Fruit fly (Drosophila melanogaster): ENCODE results near the gene pcx.
A peak's percentile ranks its signal among the peaks of the same experiment; 100 is the strongest.

pcx gene

dm6 chrX:2254020-2254626 lies 29.0 kb downstream of the pcx start, which contains the start of gene CG3091:
Gene CG3091, minus strand, starts transcription at chrX:2254197.
- peak; percentile 48 for TF ChIP-seq Meics (GFP tag; optimal IDR thresholded peaks at IDR 0.05)
- TF ChIP-seq CG15514 (GFP tag; optimal IDR thresholded peaks at IDR 0.05): peak; percentile 24
- no peak for TF ChIP-seq bowl (GFP tag; IDR thresholded peaks at IDR 0.05)
- peak; percentile 75 for TF ChIP-seq Med (GFP tag)
- 0 out of 2 replicates have a peak, but pooled peaks have one; percentile 15 for TF ChIP-seq Ada2b (GFP tag; IDR thresholded peaks at IDR 0.05)
- TF ChIP-seq CG34376 (GFP tag; optimal IDR thresholded peaks at IDR 0.05): peak; percentile 53
- TF ChIP-seq CG3281 (GFP tag; optimal IDR thresholded peaks at IDR 0.05): peak; percentile 16
- no peak for TF ChIP-seq CG1792 (GFP tag; optimal IDR thresholded peaks at IDR 0.05)
- no peak for TF ChIP-seq CG4707 (GFP tag; optimal IDR thresholded peaks at IDR 0.05)
- no peak for TF ChIP-seq schlank (tag; optimal IDR thresholded peaks at IDR 0.05)
- no peak for TF ChIP-seq CG6813 (GFP tag; optimal IDR thresholded peaks at IDR 0.05)
- TF ChIP-seq CG4404 (GFP tag; IDR thresholded peaks at IDR 0.05): no peak
- TF ChIP-seq gro (GFP tag; optimal IDR thresholded peaks at IDR 0.05): peak; percentile 19
- no peak for TF ChIP-seq CG8290 (GFP tag; optimal IDR thresholded peaks at IDR 0.05)
- peak in 1 of 2 experiments; percentile 27 for TF ChIP-seq CG8290 (tag; optimal IDR thresholded peaks at IDR 0.05)
- no peak for TF ChIP-seq wor (GFP tag; IDR thresholded peaks at IDR 0.05)
- TF ChIP-seq CG2120 (GFP tag; optimal IDR thresholded peaks at IDR 0.05): peak; percentile 23
- TF ChIP-seq CG12391 (tag; optimal IDR thresholded peaks at IDR 0.05): no peak
- no peak for TF ChIP-seq ara (GFP tag; IDR thresholded peaks at IDR 0.05)
- no peak for TF ChIP-seq klu (GFP tag; IDR thresholded peaks at IDR 0.05)
- TF ChIP-seq D19A (tag; optimal IDR thresholded peaks at IDR 0.05): peak; percentile 80
- no peak for TF ChIP-seq bigmax (GFP tag; optimal IDR thresholded peaks at IDR 0.05)
- no peak for TF ChIP-seq Mrtf (GFP tag; IDR thresholded peaks at IDR 0.05)
- peak; percentile 12; the same call in 1 of the 2 replicates for TF ChIP-seq sob (GFP tag; IDR thresholded peaks at IDR 0.05)
- no peak for TF ChIP-seq cas (GFP tag; IDR thresholded peaks at IDR 0.05)
- TF ChIP-seq Deaf1 (tag; optimal IDR thresholded peaks at IDR 0.05): peak; percentile 86
- TF ChIP-seq CG11093 (GFP tag; IDR thresholded peaks at IDR 0.05): no peak
- TF ChIP-seq eyg (GFP tag; optimal IDR thresholded peaks at IDR 0.05): no peak
- TF ChIP-seq CG18599 (GFP tag; optimal IDR thresholded peaks at IDR 0.05): peak; percentile 43
- TF ChIP-seq CG9727 (GFP tag; optimal IDR thresholded peaks at IDR 0.05): peak; percentile 6
- TF ChIP-seq wek (GFP tag; optimal IDR thresholded peaks at IDR 0.05): no peak
- TF ChIP-seq slbo (GFP tag; IDR thresholded peaks at IDR 0.05): peak; percentile 26; the same call in 1 of the 2 replicates
- peak; percentile 59 for TF ChIP-seq exex (tag; optimal IDR thresholded peaks at IDR 0.05)
- no peak for TF ChIP-seq ken (GFP tag; IDR thresholded peaks at IDR 0.05)
- no peak for TF ChIP-seq CG10366 (GFP tag; IDR thresholded peaks at IDR 0.05)
- no peak for TF ChIP-seq Chrac-16 (GFP tag; optimal IDR thresholded peaks at IDR 0.05)
- TF ChIP-seq CG8388 (GFP tag; optimal IDR thresholded peaks at IDR 0.05): no peak
- TF ChIP-seq Mes4 (GFP tag; optimal IDR thresholded peaks at IDR 0.05): no peak
- no peak for TF ChIP-seq Xrp1 (GFP tag; IDR thresholded peaks at IDR 0.05)
- peak; percentile 36; the same call in 1 of the 2 replicates for TF ChIP-seq vvl (GFP tag; IDR thresholded peaks at IDR 0.05)
- no peak for TF ChIP-seq CG11398 (GFP tag; optimal IDR thresholded peaks at IDR 0.05)
- TF ChIP-seq CG12236 (GFP tag; optimal IDR thresholded peaks at IDR 0.05): no peak
- TF ChIP-seq CG33557 (GFP tag; optimal IDR thresholded peaks at IDR 0.05): no peak
- TF ChIP-seq CG3995 (GFP tag; optimal IDR thresholded peaks at IDR 0.05): no peak
- TF ChIP-seq sug (tag; optimal IDR thresholded peaks at IDR 0.05): peak; percentile 53
- 0 out of 2 replicates have a peak, but pooled peaks have one; percentile 37 for TF ChIP-seq Atf6 (GFP tag; IDR thresholded peaks at IDR 0.05)
- TF ChIP-seq CG6854 (GFP tag; optimal IDR thresholded peaks at IDR 0.05): peak; percentile 10
- TF ChIP-seq dati (GFP tag; IDR thresholded peaks at IDR 0.05): no peak
- TF ChIP-seq CG9437 (GFP tag; optimal IDR thresholded peaks at IDR 0.05): no peak
- no peak for TF ChIP-seq CG14050 (GFP tag; IDR thresholded peaks at IDR 0.05)
- TF ChIP-seq z (GFP tag; IDR thresholded peaks at IDR 0.05): 0 out of 3 replicates have a peak, but pooled peaks have one; percentile 39
